Worm (Caenorhabditis elegans): ENCODE data around the gene cht-5.

The cht-5 gene

DNA sequence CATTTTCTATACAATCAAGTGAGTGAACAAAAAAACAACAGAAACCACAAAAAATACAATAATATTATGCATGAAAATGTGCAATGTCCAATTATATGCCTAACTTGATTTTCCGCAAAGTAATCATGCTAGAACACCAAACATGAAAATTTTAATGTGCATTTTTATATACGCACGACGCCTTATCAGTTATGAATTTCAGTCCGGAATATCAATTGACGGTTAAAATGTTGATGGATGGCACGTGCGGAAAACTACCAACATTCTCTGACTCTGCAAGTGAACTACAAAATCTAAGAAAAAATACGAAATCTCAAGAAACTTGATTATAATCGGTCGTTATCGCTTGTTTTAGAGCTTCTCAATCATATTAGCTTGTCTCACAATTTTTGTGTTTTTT is 45.5 kb downstream of the cht-5 start:
- TF ChIP-seq pqm-1 (tag; optimal IDR thresholded peaks at IDR 0.05) = peak; percentile 65
- peak; percentile 15 for TF ChIP-seq pha-4 (tag; optimal IDR thresholded peaks at IDR 0.05)
- TF ChIP-seq elt-2 (tag; optimal IDR thresholded peaks at IDR 0.05) = peak; percentile 78
- no peak for TF ChIP-seq tbx-2 (tag; optimal IDR thresholded peaks at IDR 0.05)

DNA sequence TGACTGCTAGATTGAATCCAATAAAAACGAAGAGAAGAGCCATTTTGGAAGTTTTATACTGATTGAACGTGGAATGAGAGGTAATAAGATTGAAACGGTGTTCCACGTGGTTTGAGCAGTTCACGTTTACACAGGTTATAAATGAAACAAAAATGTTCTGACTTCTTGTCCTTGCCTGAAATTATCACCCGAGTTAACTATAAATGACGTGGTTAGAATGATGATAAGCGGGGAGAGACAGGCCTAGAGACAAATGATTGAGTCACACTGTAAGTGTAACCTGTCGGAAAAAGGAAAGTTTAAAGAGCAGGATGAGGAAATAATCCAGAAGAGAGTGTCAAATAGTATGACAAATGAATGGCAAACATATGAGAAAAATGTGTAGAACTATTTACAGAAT is 46.5 kb downstream of the cht-5 start, which contains the start of gene C51E3.10:
Gene C51E3.10 (minus strand): TSS at position 181 of the 400 bp plus-strand sequence.
- TF ChIP-seq nhr-23 (tag; optimal IDR thresholded peaks at IDR 0.05) (no peak), lin-15B (tag; optimal IDR thresholded peaks at IDR 0.05) (no peak), ceh-9 (tag; optimal IDR thresholded peaks at IDR 0.05) (no peak), mdl-1 (tag; optimal IDR thresholded peaks at IDR 0.05) (peak; percentile 24), nhr-67 (tag; optimal IDR thresholded peaks at IDR 0.05) (no peak), fos-1 (tag; optimal IDR thresholded peaks at IDR 0.05) (no peak), hmg-11 (tag; optimal IDR thresholded peaks at IDR 0.05) (no peak), sea-2 (GFP tag; optimal IDR thresholded peaks at IDR 0.05) (no peak), R02D3.7 (tag; optimal IDR thresholded peaks at IDR 0.05) (no peak), ztf-11 (tag; optimal IDR thresholded peaks at IDR 0.05) (no peak), skn-1 (tag; optimal IDR thresholded peaks at IDR 0.05) (peak; percentile 70), pha-4 (tag; optimal IDR thresholded peaks at IDR 0.05) (peak; percentile 15), jun-1 (tag; optimal IDR thresholded peaks at IDR 0.05) (peak; percentile 39), fkh-10 (GFP tag; optimal IDR thresholded peaks at IDR 0.05) (no peak), snpc-4 (tag; optimal IDR thresholded peaks at IDR 0.05) (no peak), elt-2 (tag; optimal IDR thresholded peaks at IDR 0.05) (peak; percentile 94), ZK546.5 (tag; optimal IDR thresholded peaks at IDR 0.05) (no peak), unc-39 (tag; optimal IDR thresholded peaks at IDR 0.05) (no peak), pqm-1 (tag; optimal IDR thresholded peaks at IDR 0.05) (peak; percentile 96), elt-1 (tag; optimal IDR thresholded peaks at IDR 0.05) (no peak)

DNA sequence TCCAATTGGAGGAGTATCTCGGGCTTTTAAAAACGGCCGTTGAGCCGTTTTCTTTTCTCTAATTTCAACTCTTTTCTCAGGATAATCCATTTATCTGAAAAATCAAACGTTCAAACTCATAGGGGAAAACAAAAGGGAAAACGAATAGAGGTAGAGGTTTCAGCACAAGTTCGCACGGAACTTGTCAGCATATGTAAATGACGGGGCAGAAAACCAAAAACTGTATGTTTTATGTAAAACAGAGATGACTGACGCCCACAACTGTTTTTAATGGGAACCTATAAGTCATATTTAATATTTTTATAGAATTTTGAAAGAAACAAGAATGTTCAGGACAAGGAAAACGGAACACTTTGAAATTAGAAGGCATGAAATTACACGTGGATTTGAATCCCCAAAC is 51.9 kb downstream of the cht-5 start, which contains the start of gene C51E3.6:
Gene C51E3.6 (minus strand): TSS at position 101 of the 400 bp plus-strand sequence.
- TF ChIP-seq mml-1 (tag; optimal IDR thresholded peaks at IDR 0.05) (no peak), lin-15B (tag; optimal IDR thresholded peaks at IDR 0.05) (no peak), fkh-10 (GFP tag; optimal IDR thresholded peaks at IDR 0.05) (no peak), nhr-11 (tag; optimal IDR thresholded peaks at IDR 0.05) (no peak), egl-27 (tag; optimal IDR thresholded peaks at IDR 0.05) (no peak), sea-2 (GFP tag; optimal IDR thresholded peaks at IDR 0.05) (no peak), ceh-28 (tag; optimal IDR thresholded peaks at IDR 0.05) (no peak), snpc-4 (tag; optimal IDR thresholded peaks at IDR 0.05) (no peak), nhr-76 (tag; optimal IDR thresholded peaks at IDR 0.05) (no peak)
